Fruit fly (Drosophila melanogaster): ENCODE results near the gene Or85f.

DNA sequence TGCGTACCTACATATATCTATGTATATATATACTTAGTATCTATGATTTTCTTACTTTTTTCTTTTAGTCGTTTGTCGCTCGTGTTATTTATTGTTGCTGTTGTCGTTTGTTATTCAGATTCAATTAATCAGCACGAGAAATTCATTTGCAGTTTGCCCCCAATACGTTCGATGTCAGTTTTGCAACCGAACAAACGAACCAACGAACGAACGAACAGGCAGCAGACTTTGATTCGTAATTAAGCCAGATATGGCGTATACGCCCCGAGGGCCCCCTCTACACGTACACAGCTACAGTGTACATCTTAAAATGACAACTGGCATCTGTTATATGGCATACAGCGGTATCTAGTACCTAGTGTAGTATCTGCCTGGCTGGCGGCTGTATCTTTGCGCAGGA lies 35.3 kb downstream of the Or85f start:
- TF ChIP-seq CG4496 (GFP tag; IDR thresholded peaks at IDR 0.05) (no peak), Pif1B (GFP tag; optimal IDR thresholded peaks at IDR 0.05) (no peak), fd96Ca (GFP tag; IDR thresholded peaks at IDR 0.05) (no peak), rn (GFP tag; IDR thresholded peaks at IDR 0.05) (no peak), CG9948 (tag; optimal IDR thresholded peaks at IDR 0.05) (no peak), D1 (tag; optimal IDR thresholded peaks at IDR 0.05) (no peak)

Measured in whole organism, pupa.